Worm (Caenorhabditis elegans) whole organism, mixed stage, embryonic: ENCODE data around the gene daf-41.

Experiments used
- M03D4.4 ChIP-seq: sonication (generic microtip); optimal IDR thresholded peaks from 2 replicates; lab custom pipeline; 2017; ENCODE audit warnings: mild to moderate bottlenecking, missing genetic modification characterization, missing compliant biosample characterization
- bed-3 ChIP-seq: fragments of 200-800 bp; sonication (Bioruptor generic); optimal IDR thresholded peaks from 3 replicates; lab custom pipeline; 2018; ENCODE audit warnings: mild to moderate bottlenecking, missing genetic modification characterization, moderate library complexity, missing compliant biosample characterization
- blmp-1 ChIP-seq: fragments of 150-350 bp; optimal IDR thresholded peaks from 2 replicates; lab custom pipeline; 2014; ENCODE audit warnings: missing biosample characterization, missing genetic modification characterization
- ceh-39 ChIP-seq: fragments of 150-350 bp; optimal IDR thresholded peaks from 2 replicates; lab custom pipeline; 2014; ENCODE audit warnings: missing biosample characterization, missing genetic modification characterization
- ceh-43 ChIP-seq: fragments of 200-800 bp; sonication (Bioruptor generic); optimal IDR thresholded peaks from 2 replicates; lab custom pipeline; 2018; ENCODE audit warnings: mild to moderate bottlenecking, missing genetic modification characterization, moderate library complexity, missing compliant biosample characterization
- ceh-83 ChIP-seq: fragments of 200-800 bp; sonication (Bioruptor generic); optimal IDR thresholded peaks from 2 replicates; lab custom pipeline; 2018; ENCODE audit warnings: mild to moderate bottlenecking, missing genetic modification characterization, missing compliant biosample characterization
- ces-1 ChIP-seq: fragments of 150-350 bp; optimal IDR thresholded peaks from 2 replicates; lab custom pipeline; 2014; ENCODE audit warnings: missing biosample characterization, missing genetic modification reagents, missing genetic modification characterization
- cnd-1 ChIP-seq: fragments of 200-800 bp; sonication (Bioruptor generic); optimal IDR thresholded peaks from 2 replicates; lab custom pipeline; 2018; ENCODE audit warnings: mild to moderate bottlenecking, missing genetic modification characterization, missing compliant biosample characterization
- drap-1 ChIP-seq: fragments of 200-800 bp; sonication (Bioruptor generic); optimal IDR thresholded peaks from 3 replicates; lab custom pipeline; 2018; ENCODE audit warnings: mild to moderate bottlenecking, missing genetic modification characterization, missing compliant biosample characterization
- elt-1 ChIP-seq: sonication (generic microtip); optimal IDR thresholded peaks from 2 replicates; lab custom pipeline; 2017; ENCODE audit warnings: missing genetic modification characterization, mild to moderate bottlenecking, missing compliant biosample characterization, antibody characterized with exemption, moderate library complexity, borderline replicate concordance; ENCODE audit not compliant: insufficient read depth
- elt-3 ChIP-seq: fragments of 150-350 bp; optimal IDR thresholded peaks from 2 replicates; lab custom pipeline; 2014; ENCODE audit warnings: missing biosample characterization, missing genetic modification characterization
- flh-1 ChIP-seq: fragments of 200-800 bp; sonication (Bioruptor generic); optimal IDR thresholded peaks from 2 replicates; lab custom pipeline; 2018; ENCODE audit warnings: mild to moderate bottlenecking, missing genetic modification characterization, moderate library complexity, missing compliant biosample characterization
- ham-2 ChIP-seq: fragments of 200-800 bp; sonication (Bioruptor generic); optimal IDR thresholded peaks from 2 replicates; lab custom pipeline; 2018; ENCODE audit warnings: mild to moderate bottlenecking, missing genetic modification characterization, missing compliant biosample characterization
- hlh-1 ChIP-seq: fragments of 150-350 bp; optimal IDR thresholded peaks from 2 replicates; lab custom pipeline; 2014; ENCODE audit warnings: missing biosample characterization, missing genetic modification reagents, missing genetic modification characterization
- lin-13 ChIP-seq: fragments of 150-350 bp; optimal IDR thresholded peaks from 2 replicates; lab custom pipeline; 2014; ENCODE audit warnings: missing biosample characterization, missing genetic modification characterization
- lin-32 ChIP-seq: fragments of 200-800 bp; sonication (Bioruptor generic); optimal IDR thresholded peaks from 2 replicates; lab custom pipeline; 2018; ENCODE audit warnings: mild to moderate bottlenecking, missing genetic modification characterization, missing compliant biosample characterization
- lsy-2 ChIP-seq: fragments of 150-350 bp; optimal IDR thresholded peaks from 2 replicates; lab custom pipeline; 2014; ENCODE audit warnings: missing biosample characterization, missing genetic modification characterization
- mab-5 ChIP-seq: fragments of 150-350 bp; optimal IDR thresholded peaks from 2 replicates; lab custom pipeline; 2014; ENCODE audit warnings: missing biosample characterization, missing genetic modification characterization
- mep-1 ChIP-seq: fragments of 150-350 bp; optimal IDR thresholded peaks from 2 replicates; lab custom pipeline; 2017; ENCODE audit warnings: missing biosample characterization, missing genetic modification reagents, missing genetic modification characterization, inconsistent platforms
- mls-2 ChIP-seq: sonication (generic microtip); optimal IDR thresholded peaks from 2 replicates; lab custom pipeline; 2016; ENCODE audit warnings: mild to moderate bottlenecking, missing genetic modification characterization, moderate library complexity, missing compliant biosample characterization
- nhr-12 ChIP-seq: fragments of 150-350 bp; optimal IDR thresholded peaks from 2 replicates; lab custom pipeline; 2014; ENCODE audit warnings: missing biosample characterization, missing genetic modification characterization
- nhr-2 ChIP-seq: fragments of 150-350 bp; optimal IDR thresholded peaks from 2 replicates; lab custom pipeline; 2014; ENCODE audit warnings: missing biosample characterization, missing genetic modification characterization
- nhr-237 ChIP-seq: fragments of 150-350 bp; optimal IDR thresholded peaks from 2 replicates; lab custom pipeline; 2014; ENCODE audit warnings: missing biosample characterization, missing genetic modification characterization
- nhr-28 ChIP-seq: fragments of 150-350 bp; optimal IDR thresholded peaks from 2 replicates; lab custom pipeline; 2014; ENCODE audit warnings: missing biosample characterization, missing genetic modification characterization
- nhr-76 ChIP-seq: sonication (generic microtip); optimal IDR thresholded peaks from 2 replicates; lab custom pipeline; 2017; ENCODE audit warnings: missing biosample characterization, missing genetic modification characterization
- pha-4 ChIP-seq: fragments of 150-350 bp; optimal IDR thresholded peaks from 2 replicates; lab custom pipeline; 2018; ENCODE audit warnings: missing biosample characterization, missing genetic modification reagents, missing genetic modification characterization
- sem-2 ChIP-seq: fragments of 200-800 bp; sonication (Bioruptor generic); optimal IDR thresholded peaks from 2 replicates; lab custom pipeline; 2018; ENCODE audit warnings: mild to moderate bottlenecking, missing genetic modification characterization, missing compliant biosample characterization
- snpc-4 ChIP-seq: fragments of 150-350 bp; optimal IDR thresholded peaks from 2 replicates; lab custom pipeline; 2014; ENCODE audit warnings: missing biosample characterization, missing genetic modification characterization
- sptf-1 ChIP-seq: sonication (generic microtip); optimal IDR thresholded peaks from 2 replicates; lab custom pipeline; 2017; ENCODE audit warnings: mild to moderate bottlenecking, missing genetic modification characterization, moderate library complexity, missing compliant biosample characterization
- tbx-8 ChIP-seq: fragments of 200-800 bp; sonication (Bioruptor generic); optimal IDR thresholded peaks from 2 replicates; lab custom pipeline; 2018; ENCODE audit warnings: mild to moderate bottlenecking, missing genetic modification characterization, moderate library complexity, missing compliant biosample characterization
- unc-120 ChIP-seq: sonication (generic microtip); optimal IDR thresholded peaks from 2 replicates; lab custom pipeline; 2017; ENCODE audit warnings: missing genetic modification characterization, missing compliant biosample characterization; ENCODE audit not compliant: poor library complexity, severe bottlenecking
- unc-39 ChIP-seq: fragments of 150-350 bp; optimal IDR thresholded peaks from 2 replicates; lab custom pipeline; 2014; ENCODE audit warnings: missing biosample characterization, missing genetic modification characterization
- unc-62 ChIP-seq: fragments of 150-350 bp; optimal IDR thresholded peaks from 2 replicates; lab custom pipeline; 2014; ENCODE audit warnings: missing biosample characterization, missing genetic modification reagents, missing genetic modification characterization
- zip-8 ChIP-seq: fragments of 150-350 bp; optimal IDR thresholded peaks from 2 replicates; lab custom pipeline; 2014; ENCODE audit warnings: missing biosample characterization, missing genetic modification characterization
- ztf-11 ChIP-seq: fragments of 150-350 bp; optimal IDR thresholded peaks from 2 replicates; lab custom pipeline; 2014; ENCODE audit warnings: missing biosample characterization, missing genetic modification characterization

Gene daf-41

DNA sequence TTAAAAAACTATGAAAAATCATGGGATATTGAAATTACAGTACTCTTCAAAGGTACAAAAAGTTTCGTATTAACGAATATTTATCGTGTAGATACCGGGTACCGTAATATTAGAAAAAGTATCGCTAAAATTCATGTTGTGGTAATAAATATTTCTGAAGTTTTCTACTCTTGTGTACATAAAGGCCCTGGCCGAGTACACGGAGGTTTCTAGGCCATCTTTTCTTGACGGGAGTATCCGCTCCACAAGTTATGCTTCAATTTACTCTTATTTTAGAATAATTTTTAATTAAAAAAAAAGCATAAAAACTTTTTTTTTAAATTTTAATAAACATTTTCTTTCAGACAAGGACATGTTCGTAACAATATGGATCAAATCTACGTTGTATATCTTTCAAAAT lies 41.4 kb downstream of the daf-41 start:
- TF ChIP-seq drap-1 (GFP tag; lab: Kevin White, UChicago), result no peak
- TF ChIP-seq nhr-12 (tag; lab: Kevin White, UChicago), result no peak
- TF ChIP-seq pha-4 (tag; lab: Kevin White, UChicago), result peak; percentile 35
- TF ChIP-seq, all 35 proteins: peak for 1

DNA sequence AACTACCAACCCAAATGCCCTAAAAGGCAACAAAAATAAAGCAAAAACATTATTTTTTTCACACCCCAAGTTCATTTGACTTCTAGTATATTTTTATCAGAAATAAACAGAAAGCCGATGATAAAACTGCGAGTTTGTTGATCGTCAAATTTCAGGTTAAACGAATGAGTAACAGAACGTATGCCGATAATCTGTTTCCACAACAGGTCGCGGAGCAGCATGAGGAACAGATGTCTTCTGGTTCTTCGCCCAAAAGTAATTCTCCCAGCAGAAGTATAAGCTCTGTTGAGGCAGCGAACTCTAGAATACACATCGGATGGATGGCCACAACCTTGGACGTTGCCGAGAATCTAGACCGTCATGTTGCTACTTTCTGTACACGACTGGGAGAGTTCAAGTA lies 44.1 kb downstream of the daf-41 start, which contains the start of gene prmt-5:
TSS of gene prmt-5 (plus strand) at position 141 of the 400 bp plus-strand sequence.
- TF ChIP-seq hlh-1 (tag; lab: Kevin White, UChicago) (no peak), ceh-83 (GFP tag; lab: Kevin White, UChicago) (no peak), lin-13 (tag; lab: Kevin White, UChicago) (no peak), lin-32 (GFP tag; lab: Kevin White, UChicago) (no peak), snpc-4 (tag; lab: Kevin White, UChicago) (no peak), ztf-11 (tag; lab: Kevin White, UChicago) (no peak), nhr-28 (tag; lab: Kevin White, UChicago) (no peak), ces-1 (GFP tag; lab: Kevin White, UChicago) (no peak), nhr-12 (tag; lab: Kevin White, UChicago) (no peak)

DNA sequence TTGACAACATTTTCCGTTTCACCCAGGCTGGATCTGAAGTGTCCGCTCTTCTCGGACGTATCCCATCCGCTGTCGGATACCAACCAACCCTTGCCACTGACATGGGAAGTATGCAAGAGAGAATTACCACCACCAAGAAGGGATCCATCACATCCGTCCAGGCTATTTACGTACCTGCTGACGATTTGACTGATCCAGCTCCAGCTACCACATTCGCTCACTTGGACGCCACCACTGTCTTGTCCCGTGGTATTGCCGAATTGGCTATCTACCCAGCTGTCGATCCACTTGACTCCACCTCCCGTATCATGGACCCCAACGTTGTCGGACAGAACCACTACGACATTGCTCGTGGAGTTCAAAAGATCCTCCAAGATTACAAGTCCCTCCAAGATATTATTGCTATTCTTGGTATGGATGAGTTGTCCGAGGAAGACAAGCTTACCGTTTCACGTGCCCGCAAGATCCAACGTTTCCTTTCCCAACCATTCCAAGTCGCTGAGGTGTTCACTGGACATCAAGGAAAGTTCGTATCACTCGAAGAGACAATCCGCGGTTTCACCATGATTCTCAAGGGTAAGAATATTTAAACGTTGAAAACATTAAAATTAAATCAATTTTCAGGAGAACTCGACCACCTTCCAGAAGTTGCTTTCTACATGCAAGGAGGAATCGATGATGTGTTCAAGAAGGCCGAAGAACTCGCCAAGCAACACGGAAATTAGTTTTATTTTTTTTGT lies 44.9 kb downstream of the daf-41 start:
- TF ChIP-seq lin-32 (GFP tag; lab: Kevin White, UChicago) (no peak), nhr-28 (tag; lab: Kevin White, UChicago) (no peak), hlh-1 (tag; lab: Kevin White, UChicago) (no peak), flh-1 (GFP tag; lab: Kevin White, UChicago) (no peak), zip-8 (tag; lab: Kevin White, UChicago) (no peak), unc-120 (no peak), lin-13 (tag; lab: Kevin White, UChicago) (no peak), ces-1 (GFP tag; lab: Kevin White, UChicago) (no peak)

DNA sequence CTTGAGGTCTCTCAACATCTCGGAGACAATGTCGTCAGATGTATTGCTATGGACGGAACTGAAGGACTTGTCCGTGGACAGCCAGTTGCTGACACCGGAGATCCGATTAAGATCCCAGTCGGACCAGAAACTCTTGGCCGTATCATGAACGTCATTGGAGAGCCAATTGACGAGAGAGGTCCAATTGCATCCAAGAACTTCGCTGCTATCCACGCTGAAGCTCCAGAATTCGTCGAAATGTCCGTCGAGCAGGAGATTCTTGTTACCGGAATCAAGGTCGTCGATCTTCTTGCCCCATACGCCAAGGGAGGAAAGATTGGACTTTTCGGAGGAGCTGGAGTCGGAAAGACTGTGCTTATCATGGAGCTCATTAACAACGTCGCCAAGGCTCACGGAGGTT lies 45.7 kb downstream of the daf-41 start:
- TF ChIP-seq sptf-1 (tag; lab: Kevin White, UChicago) (no peak), cnd-1 (tag; lab: Kevin White, UChicago) (no peak), nhr-28 (tag; lab: Kevin White, UChicago) (no peak), ceh-39 (tag; lab: Kevin White, UChicago) (no peak), nhr-12 (tag; lab: Kevin White, UChicago) (no peak), M03D4.4 (tag; lab: Kevin White, UChicago) (no peak), pha-4 (tag; lab: Kevin White, UChicago) (no peak), drap-1 (GFP tag; lab: Kevin White, UChicago) (no peak), lsy-2 (tag; lab: Kevin White, UChicago) (no peak), blmp-1 (tag; lab: Kevin White, UChicago) (no peak), ztf-11 (tag; lab: Kevin White, UChicago) (no peak), hlh-1 (tag; lab: Kevin White, UChicago) (no peak), ham-2 (GFP tag; lab: Kevin White, UChicago) (no peak), mab-5 (tag; lab: Kevin White, UChicago) (no peak), nhr-76 (tag; lab: Kevin White, UChicago) (no peak)
- TF ChIP-seq, all 35 proteins: peak for 0

DNA sequence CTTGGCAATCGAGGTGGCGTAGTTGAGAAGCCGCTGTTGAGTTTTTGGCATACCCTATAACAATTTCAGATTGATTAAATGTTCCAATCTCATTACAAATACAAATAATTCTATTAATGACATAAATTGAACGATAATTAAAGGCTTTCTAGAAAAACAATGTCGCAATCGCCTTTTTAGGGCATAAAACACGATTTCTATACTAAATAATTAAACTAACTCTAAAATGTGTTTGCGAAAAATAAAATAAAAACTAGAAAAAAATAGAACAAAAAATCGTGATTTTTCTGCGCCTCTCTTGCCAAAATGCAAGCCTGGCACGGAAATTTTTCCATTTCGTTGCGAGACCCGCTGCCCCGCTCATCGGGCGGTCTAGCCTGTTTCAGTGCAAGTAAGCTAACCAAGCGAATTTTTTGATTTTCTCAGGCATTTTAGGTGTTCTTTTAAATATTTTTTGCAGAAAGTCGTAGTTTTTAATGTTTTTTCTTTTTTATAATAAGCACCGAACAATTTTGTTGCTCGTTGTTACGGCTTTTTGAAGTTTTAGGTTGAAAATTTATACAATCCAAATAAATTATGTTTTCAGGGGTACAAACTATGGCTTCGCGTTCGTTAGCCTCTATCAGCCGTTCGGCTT lies 46.6 kb downstream of the daf-41 start, which contains the start of the genes C34E10.12, C34E10.10 and atp-2:
TSS of gene C34E10.12 (minus strand) at position 51 of the 637 bp plus-strand sequence.
TSS of gene C34E10.10 (minus strand) at position 54 of the 637 bp plus-strand sequence.
TSS of gene atp-2 (plus strand) at position 587 of the 637 bp plus-strand sequence.
- no peak for TF ChIP-seq blmp-1 (tag; lab: Kevin White, UChicago)
- TF ChIP-seq ceh-83 (GFP tag; lab: Kevin White, UChicago), result no peak
- peak; percentile 90 for TF ChIP-seq ham-2 (GFP tag; lab: Kevin White, UChicago)
- no peak for TF ChIP-seq mls-2 (tag; lab: Kevin White, UChicago)
- TF ChIP-seq cnd-1 (tag; lab: Kevin White, UChicago), result no peak
- no peak for TF ChIP-seq elt-3
- no peak for TF ChIP-seq unc-39 (tag; lab: Kevin White, UChicago)
- TF ChIP-seq nhr-76 (tag; lab: Kevin White, UChicago), result no peak
- TF ChIP-seq flh-1 (GFP tag; lab: Kevin White, UChicago), result no peak
- no peak for TF ChIP-seq ceh-43 (GFP tag; lab: Kevin White, UChicago)
- peak; percentile 66 for TF ChIP-seq sptf-1 (tag; lab: Kevin White, UChicago)
- TF ChIP-seq bed-3 (GFP tag; lab: Kevin White, UChicago), result no peak
- no peak for TF ChIP-seq nhr-12 (tag; lab: Kevin White, UChicago)
- TF ChIP-seq lin-13 (tag; lab: Kevin White, UChicago), result peak; percentile 59
- TF ChIP-seq ces-1 (GFP tag; lab: Kevin White, UChicago), result peak; percentile 61
- TF ChIP-seq hlh-1 (tag; lab: Kevin White, UChicago), result peak; percentile 48
- no peak for TF ChIP-seq ztf-11 (tag; lab: Kevin White, UChicago)
- TF ChIP-seq mab-5 (tag; lab: Kevin White, UChicago), result no peak
- peak; percentile 80 for TF ChIP-seq nhr-237 (tag; lab: Kevin White, UChicago)
- TF ChIP-seq elt-1 (tag; lab: Kevin White, UChicago), result no peak
- peak; percentile 18 for TF ChIP-seq drap-1 (GFP tag; lab: Kevin White, UChicago)
- TF ChIP-seq mep-1 (tag; lab: Kevin White, UChicago), result peak; percentile 92
- TF ChIP-seq unc-62 (GFP tag; lab: Kevin White, UChicago), result peak; percentile 22
- TF ChIP-seq snpc-4 (tag; lab: Kevin White, UChicago), result no peak
- no peak for TF ChIP-seq sem-2 (GFP tag; lab: Kevin White, UChicago)
- peak; percentile 4 for TF ChIP-seq tbx-8 (GFP tag; lab: Kevin White, UChicago)
- TF ChIP-seq lin-32 (GFP tag; lab: Kevin White, UChicago), result no peak
- TF ChIP-seq nhr-2 (tag; lab: Kevin White, UChicago), result no peak
- TF ChIP-seq pha-4 (tag; lab: Kevin White, UChicago), result peak; percentile 61
- peak; percentile 50 for TF ChIP-seq ceh-39 (tag; lab: Kevin White, UChicago)
- TF ChIP-seq M03D4.4 (tag; lab: Kevin White, UChicago), result no peak
